Worm (Caenorhabditis elegans) whole organism, midembryonic: ENCODE results near the gene Y6G8.16.
"Not testable (repeated sequence)": the region's sequence is repeated elsewhere in the genome, so short reads cannot be mapped to it uniquely, and the experiment has no call there.

Experiments
- T22C8.4 ChIP-seq: fragments of 200-800 bp; sonication (Bioruptor generic); IDR thresholded peaks from 2 replicates; pipeline ENCODE4 v1.3.6; 2022; ENCODE audit warnings: missing genetic modification characterization, missing compliant biosample characterization
- cog-1 ChIP-seq: sonication (generic microtip); optimal IDR thresholded peaks from 2 replicates; lab custom pipeline; 2016; ENCODE audit warnings: missing genetic modification characterization, missing compliant biosample characterization
- flt-1 ChIP-seq: fragments of 200-800 bp; sonication (Bioruptor generic); IDR thresholded peaks from 2 replicates; pipeline ENCODE4 v1.3.6; 2022; ENCODE audit warnings: missing genetic modification characterization, missing compliant biosample characterization
- klf-2 ChIP-seq: fragments of 200-800 bp; sonication (Bioruptor generic); conservative IDR thresholded peaks from 2 replicates; pipeline ENCODE4 v1.3.6; 2022; ENCODE audit warnings: missing genetic modification reagents, missing genetic modification characterization, missing compliant biosample characterization
- med-1 ChIP-seq: sonication (generic microtip); optimal IDR thresholded peaks from 2 replicates; lab custom pipeline; 2017; ENCODE audit warnings: missing genetic modification characterization, mild to moderate bottlenecking, missing compliant biosample characterization, antibody characterized with exemption, missing genetic modification reagents; ENCODE audit not compliant: insufficient read depth
- ref-1 ChIP-seq: fragments of 200-800 bp; sonication (Bioruptor generic); conservative IDR thresholded peaks from 2 replicates; pipeline ENCODE4 v1.3.6; 2022; ENCODE audit warnings: missing genetic modification reagents, missing genetic modification characterization, missing compliant biosample characterization
- tab-1 ChIP-seq: fragments of 200-800 bp; sonication (Bioruptor generic); IDR thresholded peaks from 2 replicates; pipeline ENCODE4 v1.3.6; 2022; ENCODE audit warnings: missing genetic modification characterization, missing compliant biosample characterization
- ztf-23 ChIP-seq: fragments of 200-800 bp; sonication (Bioruptor generic); IDR thresholded peaks from 2 replicates; pipeline ENCODE4 v1.3.6; 2022; ENCODE audit warnings: missing genetic modification reagents, missing genetic modification characterization, missing compliant biosample characterization
- ztf-29 ChIP-seq: fragments of 200-800 bp; sonication (Bioruptor generic); IDR thresholded peaks from 2 replicates; pipeline ENCODE4 v1.3.6; 2022; ENCODE audit warnings: missing genetic modification reagents, missing genetic modification characterization, missing compliant biosample characterization

Gene Y6G8.16

DNA sequence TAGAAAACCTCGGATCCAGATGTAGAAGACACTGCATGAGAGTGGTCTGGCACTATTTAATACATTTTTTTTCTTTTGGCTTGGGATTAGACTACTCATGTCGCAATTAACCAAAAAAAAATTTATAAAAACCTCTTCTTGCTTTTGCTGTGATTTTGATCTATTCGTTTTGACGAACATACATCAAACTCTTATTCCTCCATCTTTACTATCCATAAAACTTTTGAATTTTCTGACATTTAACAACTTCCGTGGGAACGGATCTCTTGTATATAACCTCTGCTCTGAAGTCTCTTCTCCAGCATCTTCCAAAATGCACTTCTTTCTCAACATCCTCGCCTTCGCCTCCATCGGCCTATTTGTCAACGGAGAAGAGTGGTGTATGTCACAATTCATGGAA is at the start of gene Y6G8.16:
Y6G8.16 (plus strand) TSS at position 301 of the 400 bp plus-strand sequence.
- TF ChIP-seq tab-1 (GFP tag; lab: Robert Waterston, UW); med-1 (GFP tag; lab: Kevin White, UChicago); klf-2 (GFP tag; lab: Robert Waterston, UW): not testable (repeated sequence)

DNA sequence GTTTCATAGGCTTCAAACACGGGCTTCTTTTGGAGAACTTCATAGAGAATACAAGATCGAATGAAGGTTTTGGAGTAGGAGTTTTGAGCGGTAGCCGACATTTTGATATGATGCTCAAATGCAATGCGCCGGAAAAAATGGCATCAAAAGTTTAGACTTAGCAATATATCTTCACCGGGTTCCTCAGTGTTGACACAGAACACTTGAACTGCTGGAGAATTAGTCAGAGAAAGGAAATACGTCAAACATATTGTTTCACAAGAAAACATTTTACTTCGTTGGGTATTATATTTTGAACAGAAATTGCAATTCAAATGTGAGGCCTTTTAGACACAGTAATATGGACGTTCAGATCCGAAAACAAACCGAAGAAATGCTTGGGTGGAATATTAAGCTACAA is 47.8 kb upstream of the Y6G8.16 start, which contains the start of gene fbxa-174:
fbxa-174 (minus strand) TSS at position 101 of the 400 bp plus-strand sequence.
- no peak for TF ChIP-seq klf-2 (GFP tag; lab: Robert Waterston, UW)
- TF ChIP-seq ztf-23 (GFP tag; lab: Robert Waterston, UW), result no peak
- TF ChIP-seq med-1 (GFP tag; lab: Kevin White, UChicago), result no peak
- TF ChIP-seq T22C8.4 (GFP tag; lab: Robert Waterston, UW), result no peak
- no peak for TF ChIP-seq flt-1 (GFP tag; lab: Robert Waterston, UW)
- TF ChIP-seq cog-1 (tag; lab: Kevin White, UChicago), result no peak
- TF ChIP-seq tab-1 (GFP tag; lab: Robert Waterston, UW), result no peak
- TF ChIP-seq ztf-29 (GFP tag; lab: Robert Waterston, UW), result no peak
- TF ChIP-seq ref-1, result no peak

DNA sequence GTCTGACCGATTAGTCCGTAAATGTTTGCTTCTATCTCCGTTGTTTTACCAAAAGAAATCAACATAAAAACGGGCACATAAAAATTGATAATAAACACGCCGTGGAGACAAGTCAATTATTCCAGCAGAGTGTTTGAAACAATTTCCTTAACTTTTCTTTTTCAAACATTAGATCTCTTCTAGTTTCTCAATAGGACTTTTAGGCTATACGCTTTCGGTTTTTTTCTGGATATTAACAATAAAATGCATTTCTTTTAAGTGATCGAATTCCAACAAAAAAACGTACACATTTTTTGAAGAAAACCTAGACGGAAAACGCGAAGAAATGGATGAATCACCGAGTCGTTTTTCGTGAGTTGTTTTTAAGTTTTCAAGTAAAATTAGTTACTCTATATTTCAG is 47.2 kb upstream of the Y6G8.16 start, which contains the start of gene fbxa-172:
fbxa-172 (plus strand) TSS at position 301 of the 400 bp plus-strand sequence.
- TF ChIP-seq ztf-23 (GFP tag; lab: Robert Waterston, UW), result no peak
- TF ChIP-seq med-1 (GFP tag; lab: Kevin White, UChicago), result no peak

DNA sequence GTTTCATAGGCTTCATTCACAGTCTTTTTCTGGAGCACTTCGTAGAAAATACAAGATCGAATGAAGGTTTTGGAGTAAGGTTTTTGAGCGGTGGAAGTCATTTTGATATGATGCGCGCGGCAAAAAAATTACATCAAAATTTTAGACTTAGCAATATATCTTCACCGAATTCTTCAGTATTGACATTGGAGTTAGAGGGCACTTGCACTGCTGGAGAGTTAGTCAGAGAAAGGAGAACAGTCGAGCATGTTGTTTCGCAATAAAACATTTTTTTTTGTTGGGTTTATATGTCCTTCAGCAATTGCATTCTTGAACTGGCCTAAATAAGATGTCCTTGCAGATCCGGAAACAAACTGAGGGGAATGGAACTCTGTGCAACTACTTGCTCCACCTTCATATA is 40.2 kb upstream of the Y6G8.16 start, which contains the start of gene fbxa-171:
fbxa-171 (minus strand) TSS at position 101 of the 400 bp plus-strand sequence.
- no peak for TF ChIP-seq klf-2 (GFP tag; lab: Robert Waterston, UW)
- no peak for TF ChIP-seq flt-1 (GFP tag; lab: Robert Waterston, UW)
- no peak for TF ChIP-seq ztf-23 (GFP tag; lab: Robert Waterston, UW)
- no peak for TF ChIP-seq T22C8.4 (GFP tag; lab: Robert Waterston, UW)
- TF ChIP-seq cog-1 (tag; lab: Kevin White, UChicago), result no peak
- TF ChIP-seq ref-1, result no peak
- no peak for TF ChIP-seq tab-1 (GFP tag; lab: Robert Waterston, UW)
- no peak for TF ChIP-seq med-1 (GFP tag; lab: Kevin White, UChicago)
- TF ChIP-seq ztf-29 (GFP tag; lab: Robert Waterston, UW), result no peak

DNA sequence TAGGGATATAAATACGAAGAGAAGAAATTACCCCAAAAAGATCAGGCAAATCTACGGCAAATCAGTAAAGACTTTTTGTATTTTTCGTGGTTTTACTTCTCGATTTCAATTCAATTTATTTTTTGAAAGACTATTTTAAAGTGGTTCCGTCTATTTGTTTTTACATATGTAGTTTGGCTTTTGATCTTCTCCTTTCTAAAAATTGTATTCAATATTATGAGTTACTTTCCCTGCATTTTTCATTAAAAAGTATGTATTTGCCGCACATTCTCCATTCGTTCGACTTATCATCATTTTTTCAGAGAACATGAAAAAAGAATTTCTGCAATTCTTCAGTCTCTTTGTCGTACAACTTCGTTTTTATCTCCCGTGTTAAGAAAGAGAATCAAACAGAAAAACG is 39.3 kb upstream of the Y6G8.16 start, which contains the start of gene C38D9.2:
C38D9.2 (plus strand) TSS at position 301 of the 400 bp plus-strand sequence.
- TF ChIP-seq ztf-29 (GFP tag; lab: Robert Waterston, UW) (no peak), tab-1 (GFP tag; lab: Robert Waterston, UW) (no peak), klf-2 (GFP tag; lab: Robert Waterston, UW) (no peak), cog-1 (tag; lab: Kevin White, UChicago) (no peak), med-1 (GFP tag; lab: Kevin White, UChicago) (no peak), T22C8.4 (GFP tag; lab: Robert Waterston, UW) (no peak), ref-1 (no peak), ztf-23 (GFP tag; lab: Robert Waterston, UW) (no peak), flt-1 (GFP tag; lab: Robert Waterston, UW) (no peak)

DNA sequence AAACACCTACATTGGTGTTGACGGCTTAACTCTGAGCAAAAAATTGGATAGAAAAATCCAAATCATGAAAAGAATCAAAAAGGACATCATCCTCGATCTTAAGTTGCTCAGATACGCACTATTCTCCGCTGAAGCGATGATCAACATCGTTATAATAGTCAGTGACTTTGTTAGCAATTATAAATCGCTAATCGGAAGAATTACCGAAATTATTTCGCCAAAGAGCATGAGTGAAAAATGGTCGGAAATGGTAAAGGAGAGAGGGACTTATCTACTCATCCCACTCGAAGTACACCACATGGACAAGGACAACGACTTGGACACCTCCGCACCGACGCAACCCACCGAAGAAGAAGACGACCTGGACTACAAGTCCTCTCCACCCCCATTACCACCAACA is 26.1 kb upstream of the Y6G8.16 start:
- TF ChIP-seq tab-1 (GFP tag; lab: Robert Waterston, UW) (no peak), flt-1 (GFP tag; lab: Robert Waterston, UW) (no peak), ztf-23 (GFP tag; lab: Robert Waterston, UW) (no peak), ref-1 (no peak), cog-1 (tag; lab: Kevin White, UChicago) (no peak), med-1 (GFP tag; lab: Kevin White, UChicago) (no peak), ztf-29 (GFP tag; lab: Robert Waterston, UW) (no peak), T22C8.4 (GFP tag; lab: Robert Waterston, UW) (no peak), klf-2 (GFP tag; lab: Robert Waterston, UW) (no peak)

DNA sequence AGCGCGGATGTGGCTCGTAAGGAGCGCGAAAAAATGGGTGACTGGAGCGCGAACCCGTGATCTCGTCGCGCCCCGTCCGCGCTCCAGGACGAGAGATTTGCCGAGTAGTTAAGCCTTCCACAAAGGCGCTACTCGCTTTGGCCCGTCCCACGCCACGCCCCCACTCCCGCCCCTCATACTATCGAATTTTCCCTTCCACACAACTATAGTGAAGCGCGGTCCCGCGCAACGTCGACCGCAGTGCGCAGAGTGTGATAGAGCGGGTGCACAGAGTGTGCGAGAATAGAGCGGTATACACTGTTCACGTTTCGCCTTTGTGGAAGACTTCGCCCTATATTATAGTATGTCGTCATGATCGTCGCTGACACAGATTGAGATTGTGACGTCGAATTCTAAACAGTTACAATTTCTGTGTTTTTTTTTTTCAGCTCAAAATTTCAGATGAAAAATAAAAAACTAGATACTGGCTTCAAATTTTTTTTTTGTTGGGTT is 21.8 kb upstream of the Y6G8.16 start, which contains the start of gene fbxa-133:
fbxa-133 (plus strand) TSS at position 442 of the 492 bp plus-strand sequence.
- not testable (repeated sequence) for TF ChIP-seq ztf-29 (GFP tag; lab: Robert Waterston, UW); med-1 (GFP tag; lab: Kevin White, UChicago); klf-2 (GFP tag; lab: Robert Waterston, UW)

DNA sequence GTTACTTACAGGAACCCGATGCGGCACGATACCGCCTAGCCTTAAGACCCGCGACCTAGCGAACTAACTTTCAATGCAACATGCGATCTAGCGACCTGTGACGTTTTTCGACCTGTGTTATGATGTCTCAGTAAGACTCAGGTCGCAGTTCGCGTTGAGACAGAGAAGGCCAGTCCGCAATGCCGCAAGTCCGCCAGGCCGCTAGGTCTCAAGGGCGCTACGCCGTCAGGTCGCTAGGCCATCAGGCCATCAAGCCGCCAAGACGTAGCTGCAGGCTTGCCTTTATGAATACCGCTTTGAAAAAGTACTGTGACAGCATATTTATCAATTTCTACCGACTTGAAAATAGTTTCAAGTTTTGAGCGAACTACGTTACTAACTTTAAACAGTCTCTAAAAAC is 10.5 kb upstream of the Y6G8.16 start:
- TF ChIP-seq ztf-23 (GFP tag; lab: Robert Waterston, UW) (no peak), ref-1 (no peak), med-1 (GFP tag; lab: Kevin White, UChicago) (no peak), tab-1 (GFP tag; lab: Robert Waterston, UW) (no peak), flt-1 (GFP tag; lab: Robert Waterston, UW) (no peak)

DNA sequence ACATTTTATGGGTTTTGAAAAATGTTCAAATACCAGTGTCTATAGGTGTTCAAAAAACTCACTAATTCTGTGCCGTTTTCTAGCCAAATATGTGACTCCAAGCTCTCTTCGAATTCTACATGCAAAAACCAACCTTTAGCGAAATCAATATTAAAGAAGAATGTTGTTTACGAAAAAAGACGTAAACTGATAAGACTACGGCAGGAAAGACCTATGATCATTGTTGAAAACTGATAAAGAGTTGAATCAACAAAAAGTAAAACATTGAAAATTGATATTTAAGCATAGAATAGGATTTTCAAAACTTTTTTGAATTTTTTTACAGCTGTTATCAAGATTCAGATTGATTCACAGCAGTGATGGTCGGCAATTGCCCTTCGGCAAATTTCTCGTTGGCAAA is 7.3 kb upstream of the Y6G8.16 start, which contains the start of gene Y6G8.2:
Y6G8.2 (minus strand) TSS at position 147 of the 400 bp plus-strand sequence.
- TF ChIP-seq flt-1 (GFP tag; lab: Robert Waterston, UW) (no peak), med-1 (GFP tag; lab: Kevin White, UChicago) (no peak), klf-2 (GFP tag; lab: Robert Waterston, UW) (no peak), T22C8.4 (GFP tag; lab: Robert Waterston, UW) (no peak), ref-1 (no peak), tab-1 (GFP tag; lab: Robert Waterston, UW) (no peak), ztf-29 (GFP tag; lab: Robert Waterston, UW) (no peak), cog-1 (tag; lab: Kevin White, UChicago) (no peak), ztf-23 (GFP tag; lab: Robert Waterston, UW) (no peak)
